Fruit fly (Drosophila melanogaster) whole organism, embryonic: Measurements from ENCODE around the gene CG10750.

Source experiments
- B-H1 ChIP-seq: fragments of 200-800 bp; sonication (Bioruptor generic); IDR thresholded peaks from 3 replicates; pipeline ENCODE4 v1.3.6; 2022; ENCODE audit warnings: missing biosample characterization, missing genetic modification characterization
- Bdp1 ChIP-seq: fragments of 200-800 bp; sonication (Bioruptor generic); optimal IDR thresholded peaks from 3 replicates; lab custom pipeline; 2016; ENCODE audit warnings: missing biosample characterization, missing genetic modification characterization
- CG10274 ChIP-seq: fragments of 200-800 bp; sonication (Bioruptor generic); optimal IDR thresholded peaks from 3 replicates; lab custom pipeline; 2017; ENCODE audit warnings: missing biosample characterization, mild to moderate bottlenecking, missing genetic modification characterization
- CG10366 ChIP-seq: fragments of 200-800 bp; sonication (Bioruptor generic); IDR thresholded peaks from 2 replicates; pipeline ENCODE4 v1.3.6; 2022; ENCODE audit warnings: missing biosample characterization, missing genetic modification characterization
- CG12744 ChIP-seq: fragments of 200-800 bp; sonication (Bioruptor generic); optimal IDR thresholded peaks from 2 replicates; lab custom pipeline; 2016; ENCODE audit warnings: missing biosample characterization, missing genetic modification characterization
- CG14860 ChIP-seq: fragments of 200-800 bp; sonication (Bioruptor generic); IDR thresholded peaks from 3 replicates; pipeline ENCODE4 v1.3.6; 2022; ENCODE audit warnings: missing biosample characterization, missing genetic modification characterization; ENCODE audit not compliant: partially characterized antibody
- CG1647 ChIP-seq: fragments of 200-800 bp; sonication (Bioruptor generic); optimal IDR thresholded peaks from 3 replicates; lab custom pipeline; 2016; ENCODE audit warnings: missing biosample characterization, missing genetic modification characterization
- CG2875 ChIP-seq: fragments of 200-800 bp; sonication (Bioruptor generic); optimal IDR thresholded peaks from 2 replicates; lab custom pipeline; 2017; ENCODE audit warnings: missing biosample characterization, mild to moderate bottlenecking, missing genetic modification characterization, missing genetic modification reagents
- CG30403 ChIP-seq: fragments of 200-800 bp; sonication (Bioruptor generic); optimal IDR thresholded peaks from 3 replicates; lab custom pipeline; 2016; ENCODE audit warnings: missing biosample characterization, missing genetic modification characterization
- CG31388 ChIP-seq: fragments of 200-800 bp; sonication (Bioruptor generic); optimal IDR thresholded peaks from 2 replicates; lab custom pipeline; 2016; ENCODE audit warnings: missing biosample characterization, missing genetic modification characterization
- CG4854 ChIP-seq: fragments of 200-800 bp; sonication (Bioruptor generic); optimal IDR thresholded peaks from 2 replicates; lab custom pipeline; 2016; ENCODE audit warnings: missing biosample characterization, missing genetic modification characterization, inconsistent platforms
- CG6175 ChIP-seq: fragments of 200-800 bp; sonication (Bioruptor generic); IDR thresholded peaks from 3 replicates; pipeline ENCODE4 v1.3.6; 2022; ENCODE audit warnings: missing biosample characterization, missing genetic modification characterization
- CG7357 ChIP-seq: fragments of 200-800 bp; sonication (Bioruptor generic); IDR thresholded peaks from 3 replicates; pipeline ENCODE4 v1.3.6; 2022; ENCODE audit warnings: missing biosample characterization, missing genetic modification characterization
- CG7372 ChIP-seq: fragments of 200-800 bp; sonication (Bioruptor generic); IDR thresholded peaks from 2 replicates; pipeline ENCODE4 v1.3.6; 2022; ENCODE audit warnings: missing biosample characterization, missing genetic modification characterization
- CG7745 ChIP-seq: fragments of 200-800 bp; sonication (Bioruptor generic); optimal IDR thresholded peaks from 2 replicates; lab custom pipeline; 2018; ENCODE audit warnings: missing biosample characterization, mild to moderate bottlenecking, missing genetic modification characterization, moderate library complexity
- CG8359 ChIP-seq: fragments of 200-800 bp; sonication (Bioruptor generic); optimal IDR thresholded peaks from 2 replicates; lab custom pipeline; 2017; ENCODE audit warnings: missing biosample characterization, mild to moderate bottlenecking, missing genetic modification characterization, borderline replicate concordance
- CrebB ChIP-seq: fragments of 200-800 bp; sonication (Bioruptor generic); optimal IDR thresholded peaks from 3 replicates; lab custom pipeline; 2018; ENCODE audit warnings: missing biosample characterization, mild to moderate bottlenecking, missing genetic modification characterization
- Dek ChIP-seq: fragments of 200-800 bp; sonication (Bioruptor generic); optimal IDR thresholded peaks from 3 replicates; lab custom pipeline; 2019; ENCODE audit warnings: missing biosample characterization, mild to moderate bottlenecking, missing genetic modification characterization, moderate library complexity
- Doc3 ChIP-seq: fragments of 200-800 bp; sonication (Bioruptor generic); IDR thresholded peaks from 3 replicates; pipeline ENCODE4 v1.3.6; 2022; ENCODE audit warnings: missing biosample characterization, missing genetic modification characterization; ENCODE audit not compliant: partially characterized antibody
- HLH54F ChIP-seq: fragments of 200-800 bp; sonication (Bioruptor generic); optimal IDR thresholded peaks from 3 replicates; lab custom pipeline; 2016; ENCODE audit warnings: missing biosample characterization, missing genetic modification characterization
- HmgD ChIP-seq: fragments of 200-800 bp; sonication (Bioruptor generic); optimal IDR thresholded peaks from 3 replicates; lab custom pipeline; 2016; ENCODE audit warnings: missing biosample characterization, missing genetic modification characterization
- Hmr ChIP-seq: fragments of 200-800 bp; sonication (Bioruptor generic); optimal IDR thresholded peaks from 3 replicates; lab custom pipeline; 2017; ENCODE audit warnings: mild to moderate bottlenecking, missing biosample characterization, missing genetic modification reagents, missing genetic modification characterization
- Hmx ChIP-seq: fragments of 200-800 bp; sonication (Bioruptor generic); optimal IDR thresholded peaks from 2 replicates; lab custom pipeline; 2016; ENCODE audit warnings: missing biosample characterization, missing genetic modification characterization
- Hr3 ChIP-seq: fragments of 200-800 bp; sonication (Bioruptor generic); optimal IDR thresholded peaks from 3 replicates; lab custom pipeline; 2016; ENCODE audit warnings: missing biosample characterization, missing genetic modification characterization
- Lhr ChIP-seq: fragments of 200-800 bp; sonication (Bioruptor generic); optimal IDR thresholded peaks from 3 replicates; lab custom pipeline; 2017; ENCODE audit warnings: mild to moderate bottlenecking, missing biosample characterization, missing genetic modification reagents, missing genetic modification characterization
- NK7.1 ChIP-seq: fragments of 200-800 bp; sonication (Bioruptor generic); optimal IDR thresholded peaks from 3 replicates; lab custom pipeline; 2016; ENCODE audit warnings: missing biosample characterization, missing genetic modification characterization
- Neu2 ChIP-seq: fragments of 200-800 bp; sonication (Bioruptor generic); optimal IDR thresholded peaks from 3 replicates; lab custom pipeline; 2016; ENCODE audit warnings: missing biosample characterization, missing genetic modification characterization, borderline replicate concordance
- TFAM ChIP-seq: fragments of 200-800 bp; sonication (Bioruptor generic); optimal IDR thresholded peaks from 2 replicates; lab custom pipeline; 2017; ENCODE audit warnings: missing biosample characterization, missing genetic modification characterization, inconsistent platforms
- Xrp1 ChIP-seq: fragments of 200-800 bp; sonication (Bioruptor generic); IDR thresholded peaks from 2 replicates; pipeline ENCODE4 v1.3.6; 2022; ENCODE audit warnings: missing biosample characterization, missing genetic modification characterization
- YL-1 ChIP-seq: fragments of 200-800 bp; sonication (Bioruptor generic); optimal IDR thresholded peaks from 3 replicates; lab custom pipeline; 2017; ENCODE audit warnings: missing biosample characterization, mild to moderate bottlenecking, missing genetic modification characterization
- bsh ChIP-seq, 2 experiments: fragments of 200-800 bp; sonication (Bioruptor generic); optimal IDR thresholded peaks; 2 replicates each; lab custom pipeline; 2017 to 2018; ENCODE audit warnings: mild to moderate bottlenecking in 2 of 2, missing biosample characterization in 2 of 2, missing genetic modification characterization in 2 of 2, moderate library complexity in 1 of 2
- eyg ChIP-seq: fragments of 200-800 bp; sonication (Bioruptor generic); optimal IDR thresholded peaks from 3 replicates; lab custom pipeline; 2016; ENCODE audit warnings: missing biosample characterization, missing genetic modification characterization
- fd3F ChIP-seq: fragments of 200-800 bp; sonication (Bioruptor generic); optimal IDR thresholded peaks from 2 replicates; lab custom pipeline; 2018; ENCODE audit warnings: missing biosample characterization, mild to moderate bottlenecking, missing genetic modification characterization, moderate library complexity
- gro ChIP-seq: fragments of 200-800 bp; sonication (Bioruptor generic); optimal IDR thresholded peaks from 2 replicates; lab custom pipeline; 2016; ENCODE audit warnings: missing biosample characterization, missing genetic modification characterization
- gt ChIP-seq: fragments of 200-800 bp; sonication (Bioruptor generic); IDR thresholded peaks from 2 replicates; pipeline ENCODE4 v1.3.6; 2022; ENCODE audit warnings: missing biosample characterization, missing genetic modification characterization
- her ChIP-seq: fragments of 200-800 bp; sonication (Bioruptor generic); optimal IDR thresholded peaks from 2 replicates; lab custom pipeline; 2016; ENCODE audit warnings: missing biosample characterization, missing genetic modification characterization
- lmd ChIP-seq: fragments of 200-800 bp; sonication (Bioruptor generic); IDR thresholded peaks from 2 replicates; pipeline ENCODE4 v1.3.6; 2022; ENCODE audit warnings: missing biosample characterization, missing genetic modification characterization
- lov ChIP-seq, 2 experiments: fragments of 200-800 bp in 1 of 2; fragments of >200 bp in 1 of 2; sonication (Bioruptor generic) in 1 of 2; IDR thresholded peaks in 1 of 2; optimal IDR thresholded peaks in 1 of 2; 2 replicates in 1 of 2; 3 replicates in 1 of 2; pipeline versions ENCODE4 v1.3.6 to Lab custom; 2017 to 2022; ENCODE audit warnings: missing biosample characterization in 1 of 2, missing genetic modification characterization in 1 of 2
- maf-S ChIP-seq: fragments of 200-800 bp; sonication (Bioruptor generic); optimal IDR thresholded peaks from 2 replicates; lab custom pipeline; 2016; ENCODE audit warnings: missing biosample characterization, missing genetic modification characterization
- onecut ChIP-seq: fragments of 200-800 bp; sonication (Bioruptor generic); IDR thresholded peaks from 2 replicates; pipeline ENCODE4 v1.3.6; 2022; ENCODE audit warnings: missing biosample characterization, missing genetic modification characterization
- pho ChIP-seq: fragments of 200-800 bp; sonication (Bioruptor generic); optimal IDR thresholded peaks from 2 replicates; lab custom pipeline; 2016; ENCODE audit warnings: missing biosample characterization, missing genetic modification characterization
- pzg ChIP-seq: fragments of 200-800 bp; sonication (Bioruptor generic); optimal IDR thresholded peaks from 3 replicates; lab custom pipeline; 2018; ENCODE audit warnings: missing biosample characterization, mild to moderate bottlenecking, missing genetic modification characterization, moderate library complexity
- sens-2 ChIP-seq: fragments of 200-800 bp; sonication (Bioruptor generic); IDR thresholded peaks from 2 replicates; pipeline ENCODE4 v1.3.6; 2022; ENCODE audit warnings: missing biosample characterization, missing genetic modification characterization
- sim ChIP-seq: fragments of 200-800 bp; sonication (Bioruptor generic); IDR thresholded peaks from 2 replicates; pipeline ENCODE4 v1.3.6; 2022; ENCODE audit warnings: missing biosample characterization, missing genetic modification characterization
- sug ChIP-seq: fragments of 200-800 bp; optimal IDR thresholded peaks from 2 replicates; lab custom pipeline; 2019; ENCODE audit warnings: missing biosample characterization, mild to moderate bottlenecking, missing genetic modification characterization, moderate library complexity
- tap ChIP-seq: fragments of 200-800 bp; optimal IDR thresholded peaks from 3 replicates; lab custom pipeline; 2019; ENCODE audit warnings: missing biosample characterization, mild to moderate bottlenecking, missing genetic modification characterization, moderate library complexity
- trh ChIP-seq: fragments of 200-800 bp; sonication (Bioruptor generic); optimal IDR thresholded peaks from 2 replicates; lab custom pipeline; 2016; ENCODE audit warnings: missing biosample characterization, missing genetic modification characterization
- vfl ChIP-seq: fragments of 200-800 bp; sonication (Bioruptor generic); optimal IDR thresholded peaks from 2 replicates; lab custom pipeline; 2016; ENCODE audit warnings: missing biosample characterization, missing genetic modification characterization
- zen ChIP-seq: fragments of 200-800 bp; sonication (Bioruptor generic); optimal IDR thresholded peaks from 3 replicates; lab custom pipeline; 2018; ENCODE audit warnings: missing biosample characterization, mild to moderate bottlenecking, missing genetic modification characterization, moderate library complexity
- zen2 ChIP-seq: fragments of 200-800 bp; sonication (Bioruptor generic); IDR thresholded peaks from 3 replicates; pipeline ENCODE4 v1.3.6; 2022; ENCODE audit warnings: missing biosample characterization, missing genetic modification characterization; ENCODE audit not compliant: partially characterized antibody
- zf30C ChIP-seq: fragments of 200-800 bp; sonication (Bioruptor generic); optimal IDR thresholded peaks from 3 replicates; lab custom pipeline; 2018; ENCODE audit warnings: missing biosample characterization, mild to moderate bottlenecking, missing genetic modification characterization

The CG10750 gene

dm6 chr2L:19335052-19335451 lies 35.0 kb downstream of the CG10750 start (continued):
- TF ChIP-seq onecut (GFP tag; lab: Robert Waterston, UW) (peak; percentile 25; the same call in 1 of the 2 replicates), bsh (GFP tag; optimal IDR thresholded peaks at IDR 0.05; lab: Kevin White, UChicago) (peak in 1 of 2 experiments; percentile 60), CG10274 (no peak), CrebB (tag; lab: Kevin White, UChicago) (no peak), pho (GFP tag; lab: Kevin White, UChicago) (peak; percentile 13), CG10366 (peak; percentile 31; the same call in 1 of the 2 replicates), trh (GFP tag; lab: Kevin White, UChicago) (no peak), CG7357 (GFP tag; lab: Robert Waterston, UW) (no peak), Doc3 (GFP tag; lab: Robert Waterston, UW) (no peak), tap (tag; lab: Kevin White, UChicago) (peak; percentile 55), Bdp1 (no peak), vfl (peak; percentile 2), gt (no peak), CG14860 (GFP tag; lab: Robert Waterston, UW) (no peak), CG6175 (GFP tag; lab: Robert Waterston, UW) (no peak), Neu2 (GFP tag; lab: Kevin White, UChicago) (no peak), Hmx (GFP tag; lab: Kevin White, UChicago) (no peak), maf-S (no peak), TFAM (GFP tag; lab: Kevin White, UChicago) (no peak), CG8359 (GFP tag; lab: Kevin White, UChicago) (no peak), zen (tag; lab: Kevin White, UChicago) (peak; percentile 89), eyg (GFP tag; lab: Kevin White, UChicago) (no peak), CG7745 (tag; lab: Kevin White, UChicago) (no peak), Xrp1 (GFP tag; lab: Robert Waterston, UW) (peak; percentile 82), sens-2 (GFP tag; lab: Robert Waterston, UW) (no peak), CG2875 (GFP tag; lab: Kevin White, UChicago) (peak; percentile 7), NK7.1 (GFP tag; lab: Kevin White, UChicago) (no peak), Lhr (peak; percentile 14), pzg (GFP tag; lab: Kevin White, UChicago) (no peak), zf30C (peak; percentile 46), Hmr (GFP tag; lab: Kevin White, UChicago) (peak; percentile 69), CG12744 (GFP tag; lab: Kevin White, UChicago) (no peak), sug (tag; lab: Kevin White, UChicago) (no peak), lmd (GFP tag; lab: Robert Waterston, UW) (peak; percentile 59), CG7372 (GFP tag; lab: Robert Waterston, UW) (no peak), her (GFP tag; lab: Kevin White, UChicago) (no peak), YL-1 (no peak), CG31388 (no peak), HLH54F (GFP tag; lab: Kevin White, UChicago) (peak; percentile 25), fd3F (no peak), gro (GFP tag; lab: Kevin White, UChicago) (no peak), Dek (tag; lab: Kevin White, UChicago) (no peak), CG4854 (GFP tag; lab: Kevin White, UChicago) (no peak), lov (optimal IDR thresholded peaks at IDR 0.05; lab: Kevin White, UChicago) (no peak), lov (GFP tag; IDR thresholded peaks at IDR 0.05; lab: Robert Waterston, UW) (no peak; the same call in 2 of the 3 replicates), B-H1 (peak; percentile 42; the same call in 2 of the 3 replicates), sim (GFP tag; lab: Robert Waterston, UW) (no peak), HmgD (GFP tag; lab: Kevin White, UChicago) (no peak), CG30403 (GFP tag; lab: Kevin White, UChicago) (peak; percentile 65), CG1647 (GFP tag; lab: Kevin White, UChicago) (no peak), Hr3 (peak; percentile 53), zen2 (no peak)
